Worm (Caenorhabditis elegans) whole organism, L4/young adult: ENCODE measurements around the gene anmt-2.
A peak's percentile ranks its signal among the peaks of the same experiment; 100 is the strongest.

ENCODE experiments used
- W03F9.2 ChIP-seq: fragments of 150-350 bp; optimal IDR thresholded peaks from 2 replicates; lab custom pipeline; 2014; ENCODE audit warnings: missing biosample characterization, missing genetic modification characterization
- dao-5 ChIP-seq: sonication (generic microtip); optimal IDR thresholded peaks from 2 replicates; lab custom pipeline; 2016; ENCODE audit warnings: missing genotype, missing genetic modification characterization, moderate library complexity, missing compliant biosample characterization
- him-1 ChIP-seq: sonication (generic microtip); optimal IDR thresholded peaks from 2 replicates; lab custom pipeline; 2016; ENCODE audit warnings: missing genotype, missing genetic modification reagents, missing genetic modification characterization, missing compliant biosample characterization

anmt-2 gene

DNA sequence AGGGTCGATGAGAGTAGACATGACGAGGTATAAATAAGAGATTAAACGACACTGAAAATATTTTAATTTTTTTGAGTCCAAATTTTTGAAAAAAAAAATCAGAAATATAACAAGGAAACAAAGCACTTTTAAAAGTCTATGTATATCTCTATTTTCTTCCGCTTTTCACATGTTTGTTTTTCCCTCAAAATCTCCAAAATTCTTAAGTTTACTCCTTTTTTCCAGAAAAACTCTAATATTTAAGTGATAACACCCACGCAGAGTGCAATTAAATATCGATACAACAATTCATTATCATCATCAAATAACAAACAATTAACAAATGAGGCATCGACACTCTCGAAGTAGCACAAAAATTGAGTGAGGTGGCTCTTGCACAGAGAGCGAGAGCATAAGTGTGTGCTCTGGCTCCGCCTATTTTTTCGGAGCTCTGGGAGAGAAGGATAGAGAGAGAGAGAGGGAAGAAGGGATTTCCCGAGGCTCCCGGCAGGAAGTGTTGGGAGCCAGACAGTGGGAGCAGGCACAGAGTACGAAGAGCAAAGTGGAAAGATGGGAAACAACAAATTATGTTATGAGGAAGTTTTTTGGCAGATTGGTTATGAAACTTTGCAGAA is at the start of gene anmt-2:
anmt-2 (minus strand) TSS at position 51 of the 614 bp plus-strand sequence.
- no peak for TF ChIP-seq him-1 (tag; lab: Kevin White, UChicago)
- no peak for TF ChIP-seq W03F9.2 (tag; lab: Kevin White, UChicago)
- TF ChIP-seq dao-5 (tag; lab: Kevin White, UChicago), result no peak

DNA sequence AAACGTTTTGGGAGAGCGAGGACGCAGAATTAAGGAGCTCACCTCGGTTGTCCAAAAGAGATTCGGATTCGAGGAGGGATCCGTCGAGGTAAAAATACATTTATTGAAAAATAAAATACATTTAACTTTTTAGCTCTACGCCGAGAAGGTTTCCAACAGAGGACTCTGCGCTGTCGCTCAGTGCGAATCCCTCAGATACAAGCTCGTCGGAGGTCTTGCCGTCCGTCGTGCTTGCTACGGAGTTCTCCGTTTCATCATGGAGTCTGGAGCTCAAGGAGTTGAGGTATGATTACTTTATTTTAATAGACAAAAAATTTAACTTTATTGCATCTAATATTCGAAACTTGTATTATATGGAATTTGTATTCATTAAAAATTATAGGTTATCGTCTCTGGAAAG is 49.5 kb upstream of the anmt-2 start:
- TF ChIP-seq dao-5 (tag; lab: Kevin White, UChicago), result no peak
- no peak for TF ChIP-seq him-1 (tag; lab: Kevin White, UChicago)
- TF ChIP-seq W03F9.2 (tag; lab: Kevin White, UChicago), result no peak

DNA sequence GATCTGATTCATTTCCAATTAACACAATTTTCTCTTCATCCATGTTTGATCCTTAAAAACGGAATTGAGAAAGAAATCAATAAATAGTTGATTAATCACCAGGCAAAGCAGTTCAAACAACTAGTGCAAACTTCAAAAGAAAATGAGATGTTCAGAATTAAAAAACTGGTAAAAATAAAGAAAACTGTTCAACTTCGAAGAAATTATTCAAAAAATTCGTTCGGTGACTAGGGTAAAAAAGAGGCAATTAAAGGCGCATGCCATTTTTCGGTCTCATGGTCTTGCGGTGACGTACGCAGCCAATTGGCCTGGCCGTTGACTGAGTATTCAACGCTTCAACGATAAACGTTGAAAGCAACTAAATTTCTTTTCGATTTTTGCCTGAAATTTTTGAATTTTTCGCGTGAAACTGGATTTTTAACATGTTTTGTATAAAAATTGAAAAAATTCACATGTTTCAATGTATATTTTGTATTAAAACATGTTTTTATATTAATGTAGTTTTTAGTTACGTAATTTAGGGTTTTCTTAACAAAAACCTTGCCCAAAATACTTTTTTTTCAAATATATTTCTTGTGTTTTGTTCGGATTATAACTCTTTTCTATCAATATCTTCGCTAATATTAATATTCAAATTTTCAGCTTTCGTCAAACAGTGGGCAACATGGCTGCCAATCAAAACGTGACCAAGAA is 48.7 kb upstream of the anmt-2 start, which contains the start of the genes sna-3 and rps-3:
sna-3 (minus strand) TSS at position 51 of the 693 bp plus-strand sequence.
rps-3 (plus strand) TSS at position 643 of the 693 bp plus-strand sequence.
- TF ChIP-seq dao-5 (tag; lab: Kevin White, UChicago) (no peak), him-1 (tag; lab: Kevin White, UChicago) (no peak), W03F9.2 (tag; lab: Kevin White, UChicago) (peak; percentile 90)

DNA sequence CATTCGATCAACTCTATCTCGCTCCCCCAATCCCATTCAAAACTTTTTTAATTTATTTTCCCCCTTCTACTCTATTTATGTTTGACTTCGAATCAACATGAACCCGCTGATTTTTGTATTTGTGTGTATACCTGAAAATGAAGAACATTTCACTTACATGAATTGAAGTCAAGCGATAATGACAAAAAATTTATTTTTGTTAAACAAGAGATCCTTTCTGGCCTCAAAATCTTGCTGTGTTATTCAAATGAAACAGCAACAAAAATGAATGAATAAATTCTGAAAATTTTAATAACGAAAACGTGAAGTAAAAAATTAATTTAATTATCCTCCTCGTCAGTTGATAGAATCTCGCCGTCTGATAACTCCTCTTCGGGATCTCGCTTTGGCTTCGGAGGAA is 44.9 kb upstream of the anmt-2 start:
- TF ChIP-seq W03F9.2 (tag; lab: Kevin White, UChicago) (no peak), dao-5 (tag; lab: Kevin White, UChicago) (no peak), him-1 (tag; lab: Kevin White, UChicago) (no peak)

DNA sequence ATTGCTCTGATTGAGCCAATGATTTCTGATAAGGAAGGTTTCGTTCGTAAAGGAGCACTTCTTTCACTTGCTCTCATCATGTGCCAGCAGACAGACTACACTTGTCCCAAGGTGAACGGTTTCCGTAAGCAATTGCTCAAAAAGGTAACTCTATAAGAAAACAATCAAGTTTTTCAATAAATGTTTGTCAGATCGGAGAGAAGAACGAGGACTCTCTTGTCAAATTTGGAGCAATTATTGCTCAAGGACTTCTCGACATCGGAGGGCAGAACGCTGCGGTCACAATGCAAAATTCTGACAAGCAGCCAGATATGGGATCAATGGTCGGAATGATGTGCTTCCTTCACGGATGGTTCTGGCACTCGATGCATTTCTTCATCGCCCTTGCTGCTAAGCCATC is 43.8 kb upstream of the anmt-2 start:
- TF ChIP-seq W03F9.2 (tag; lab: Kevin White, UChicago) (no peak), him-1 (tag; lab: Kevin White, UChicago) (no peak), dao-5 (tag; lab: Kevin White, UChicago) (no peak)

DNA sequence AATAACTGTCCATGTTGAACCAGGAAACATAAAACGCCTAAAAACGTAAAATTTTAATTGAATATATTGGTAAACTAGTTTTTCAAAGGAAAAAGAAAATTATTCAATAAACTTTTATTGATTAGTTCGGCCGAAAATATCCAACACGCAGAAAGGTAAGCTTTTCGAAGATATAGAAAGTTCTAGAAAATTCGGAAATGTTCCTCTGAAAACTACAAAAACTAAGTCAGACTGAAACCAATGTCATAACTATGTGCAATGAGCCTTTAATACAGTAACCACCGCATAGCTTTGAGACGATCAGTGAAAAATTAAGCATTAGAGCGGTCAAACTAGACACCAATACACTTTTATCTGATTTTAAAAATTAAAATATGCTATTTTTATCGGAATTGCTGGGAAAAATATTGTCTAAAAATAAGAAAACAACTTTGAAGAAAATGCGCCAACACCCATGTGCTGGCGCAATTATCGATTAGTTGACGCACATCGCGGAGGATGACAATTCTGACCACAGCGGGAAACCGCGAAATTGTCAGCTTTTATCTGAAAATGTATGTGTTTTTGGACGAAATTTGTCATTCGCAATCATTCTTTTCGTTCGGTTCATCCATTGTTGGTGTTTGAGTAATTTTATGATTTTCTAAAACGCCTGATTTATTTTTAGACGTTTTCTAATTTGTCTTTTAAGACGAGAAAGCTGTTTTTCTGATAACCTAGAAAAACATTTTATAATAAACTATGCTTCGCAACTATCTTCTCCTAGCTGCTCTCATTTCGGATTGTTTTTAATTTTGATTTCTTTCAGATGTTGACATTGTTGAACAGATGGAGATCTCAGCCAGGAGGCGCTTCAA is 41.0 kb upstream of the anmt-2 start, which contains the start of the genes C23G10.7 and rpn-2:
C23G10.7 (minus strand) TSS at position 37 of the 857 bp plus-strand sequence.
rpn-2 (plus strand) TSS at position 807 of the 857 bp plus-strand sequence.
- TF ChIP-seq W03F9.2 (tag; lab: Kevin White, UChicago) (peak; percentile 78), him-1 (tag; lab: Kevin White, UChicago) (no peak), dao-5 (tag; lab: Kevin White, UChicago) (no peak)

DNA sequence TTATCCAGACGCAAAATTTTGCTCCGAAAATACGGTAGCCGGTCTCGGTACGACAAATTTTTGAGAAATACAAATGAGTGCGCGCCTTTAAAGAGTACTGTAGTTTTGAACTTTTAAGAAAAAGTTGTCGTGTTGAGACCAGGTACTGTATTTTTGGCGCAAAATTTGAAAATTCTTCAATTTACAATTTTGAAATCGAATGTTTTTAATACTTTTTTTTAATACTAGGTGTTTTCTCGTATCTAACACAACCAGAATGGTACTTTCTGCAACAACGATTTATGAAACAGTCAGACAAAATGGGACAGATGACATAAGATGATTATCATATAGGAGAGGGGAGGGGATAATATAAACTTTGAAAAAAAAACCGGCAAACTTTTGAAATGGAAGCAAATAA is 38.2 kb upstream of the anmt-2 start:
- TF ChIP-seq him-1 (tag; lab: Kevin White, UChicago) (no peak), W03F9.2 (tag; lab: Kevin White, UChicago) (no peak), dao-5 (tag; lab: Kevin White, UChicago) (no peak)

DNA sequence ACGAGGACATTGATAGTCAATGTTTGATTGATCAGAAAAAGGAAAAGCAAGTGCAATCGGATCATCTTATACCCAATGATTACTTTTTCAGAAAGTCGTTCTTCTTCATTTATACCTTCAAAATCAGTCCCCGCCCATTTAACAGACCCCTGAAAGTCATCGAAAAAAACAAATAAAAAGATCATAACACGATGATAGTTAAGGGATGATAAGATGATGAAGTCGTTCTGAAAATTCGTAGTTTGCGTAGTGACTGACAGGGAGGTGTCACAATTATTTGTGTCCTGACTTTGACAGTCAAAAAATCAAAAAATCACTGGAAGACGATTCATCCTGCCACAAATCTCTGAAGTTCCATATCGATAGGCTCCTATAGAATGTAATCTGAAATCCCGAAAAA is 36.9 kb upstream of the anmt-2 start, which contains the start of gene ugt-66:
ugt-66 (minus strand) TSS at position 101 of the 400 bp plus-strand sequence.
- no peak for TF ChIP-seq W03F9.2 (tag; lab: Kevin White, UChicago)
- TF ChIP-seq dao-5 (tag; lab: Kevin White, UChicago), result no peak
- no peak for TF ChIP-seq him-1 (tag; lab: Kevin White, UChicago)

DNA sequence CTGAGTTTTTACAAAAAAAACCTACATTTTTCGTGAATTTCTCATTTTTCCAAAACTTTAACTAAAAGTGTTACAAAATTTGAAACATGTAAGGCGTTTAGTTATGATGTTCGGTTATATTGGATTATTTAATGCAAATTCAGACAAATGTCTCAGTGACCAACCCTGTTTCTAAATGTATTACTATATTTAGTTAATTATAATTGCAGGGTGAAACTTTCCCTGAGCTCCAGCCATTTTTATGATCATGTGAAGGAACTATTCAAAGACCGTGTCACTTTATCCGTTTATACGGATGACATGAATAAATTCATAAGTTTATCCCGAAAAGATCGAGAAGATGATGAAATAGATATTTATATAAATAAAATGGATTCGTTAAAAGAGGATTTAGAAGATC is 33.3 kb upstream of the anmt-2 start, which contains the start of gene C23G10.5:
C23G10.5 (plus strand) TSS at position 301 of the 400 bp plus-strand sequence.
- no peak for TF ChIP-seq him-1 (tag; lab: Kevin White, UChicago)
- TF ChIP-seq dao-5 (tag; lab: Kevin White, UChicago), result no peak
- no peak for TF ChIP-seq W03F9.2 (tag; lab: Kevin White, UChicago)

DNA sequence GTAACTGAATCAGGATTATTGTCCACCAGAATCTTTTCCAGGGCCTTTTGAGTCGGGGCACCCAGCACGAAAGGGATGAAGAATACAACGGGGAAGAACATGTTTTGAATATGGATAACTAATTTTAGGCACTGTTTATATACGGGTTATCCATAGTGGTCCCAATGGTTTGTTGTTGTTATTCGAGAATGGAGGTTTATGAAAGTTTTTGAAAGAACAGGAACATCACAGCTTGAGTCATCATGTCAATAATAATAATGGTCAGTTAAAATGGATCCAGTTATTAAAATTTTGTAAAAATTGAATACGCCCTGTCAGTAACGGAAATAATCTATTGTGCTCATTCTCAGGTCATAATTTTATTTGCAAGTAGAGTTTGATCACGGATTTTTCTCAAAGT is 25.6 kb upstream of the anmt-2 start, which contains the start of gene nas-28:
nas-28 (minus strand) TSS at position 101 of the 400 bp plus-strand sequence.
- TF ChIP-seq W03F9.2 (tag; lab: Kevin White, UChicago) (no peak), dao-5 (tag; lab: Kevin White, UChicago) (no peak), him-1 (tag; lab: Kevin White, UChicago) (no peak)

DNA sequence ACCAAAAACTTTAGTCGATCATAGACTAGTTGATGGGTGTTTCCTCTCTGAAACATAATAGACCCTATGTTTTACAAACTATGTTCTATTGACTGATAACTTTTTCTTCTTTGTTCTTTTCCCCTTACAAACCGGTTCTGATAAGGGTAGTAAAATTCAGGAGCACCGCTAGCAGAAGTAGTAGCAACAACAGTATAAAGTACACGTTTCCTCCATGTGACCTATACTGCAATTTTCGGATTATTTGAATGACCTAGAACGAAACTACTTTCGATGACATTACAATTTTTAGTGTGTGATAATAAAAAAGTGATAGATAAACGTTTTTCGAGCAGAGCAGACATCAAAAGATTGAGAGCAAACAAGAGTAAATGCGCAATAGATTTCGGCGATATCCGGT is 22.7 kb upstream of the anmt-2 start:
- TF ChIP-seq dao-5 (tag; lab: Kevin White, UChicago) (no peak), him-1 (tag; lab: Kevin White, UChicago) (no peak), W03F9.2 (tag; lab: Kevin White, UChicago) (no peak)

DNA sequence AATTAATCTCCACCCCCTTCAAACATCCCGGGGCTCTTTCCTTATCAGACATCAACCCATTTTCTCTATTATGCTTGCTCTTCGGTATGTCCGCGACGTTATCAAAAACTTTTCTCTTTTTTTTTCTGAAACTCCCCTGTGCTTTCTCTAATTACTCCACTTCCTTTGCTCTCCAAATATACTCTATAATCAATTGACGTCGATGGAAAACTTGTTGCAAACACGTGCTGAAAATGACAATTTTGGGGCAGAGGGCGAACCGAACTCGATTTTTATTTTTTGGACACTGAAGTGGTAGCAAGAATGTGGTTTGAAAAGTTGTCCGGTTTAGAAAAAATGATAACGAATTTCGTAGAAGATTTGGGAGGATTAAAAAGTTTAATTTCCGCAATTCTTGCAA is 21.5 kb upstream of the anmt-2 start:
- no peak for TF ChIP-seq W03F9.2 (tag; lab: Kevin White, UChicago)
- TF ChIP-seq him-1 (tag; lab: Kevin White, UChicago), result no peak
- TF ChIP-seq dao-5 (tag; lab: Kevin White, UChicago), result no peak
